Worm (Caenorhabditis elegans) whole organism, L2 larva: ENCODE results near the gene F47D2.11.
"Not testable (repeated sequence)": the region's sequence is repeated elsewhere in the genome, so short reads cannot be mapped to it uniquely, and the experiment has no call there.

ENCODE experiments used
- elt-1 ChIP-seq: fragments of 150-350 bp; optimal IDR thresholded peaks from 2 replicates; lab custom pipeline; 2014; ENCODE audit warnings: missing biosample characterization, missing genetic modification characterization
- lin-13 ChIP-seq: fragments of 150-350 bp; optimal IDR thresholded peaks from 2 replicates; lab custom pipeline; 2014; ENCODE audit warnings: missing biosample characterization, missing genetic modification reagents, missing genetic modification characterization
- lin-39 ChIP-seq: fragments of 150-350 bp; optimal IDR thresholded peaks from 2 replicates; lab custom pipeline; 2014; ENCODE audit warnings: missing biosample characterization, missing genetic modification reagents, missing genetic modification characterization
- lsy-2 ChIP-seq, 2 experiments: fragments of 150-350 bp in 1 of 2; sonication (generic microtip) in 1 of 2; optimal IDR thresholded peaks; 2 replicates each; lab custom pipeline; 2014 to 2017; ENCODE audit warnings: missing biosample characterization in 2 of 2, missing genetic modification characterization in 2 of 2
- sem-4 ChIP-seq: fragments of 150-350 bp; optimal IDR thresholded peaks from 2 replicates; lab custom pipeline; 2014; ENCODE audit warnings: missing biosample characterization, missing genetic modification reagents, missing genetic modification characterization
- unc-39 ChIP-seq: fragments of 150-350 bp; optimal IDR thresholded peaks from 2 replicates; lab custom pipeline; 2014; ENCODE audit warnings: missing biosample characterization, missing genetic modification characterization

- not testable (repeated sequence) for TF ChIP-seq unc-39 (tag; lab: Kevin White, UChicago); elt-1 (tag; lab: Kevin White, UChicago); lin-13; lsy-2 (tag; optimal IDR thresholded peaks at IDR 0.05; lab: Kevin White, UChicago); lin-39; sem-4 (tag; lab: Kevin White, UChicago)
Observed at ce11 chrV:4293425-4293824, 2.4 kb downstream of the F47D2.11 start, which contains the start of gene srh-194.
